Fruit fly (Drosophila melanogaster) whole organism, embryonic: Measurements from ENCODE around the gene robl62A.
A peak's percentile ranks its signal among the peaks of the same experiment; 100 is the strongest.

Source experiments
- ATbp ChIP-seq: fragments of 200-800 bp; sonication (Bioruptor generic); optimal IDR thresholded peaks from 2 replicates; lab custom pipeline; 2017; ENCODE audit warnings: missing biosample characterization, mild to moderate bottlenecking, missing genetic modification characterization, missing genetic modification reagents
- Abd-B ChIP-seq: fragments of 200-800 bp; sonication (Bioruptor generic); optimal IDR thresholded peaks from 2 replicates; lab custom pipeline; 2018; ENCODE audit warnings: missing biosample characterization, mild to moderate bottlenecking, missing genetic modification characterization, moderate library complexity
- Awh ChIP-seq: fragments of 200-800 bp; sonication (Bioruptor generic); IDR thresholded peaks from 2 replicates; pipeline ENCODE4, ENCODE4 v1.3.6; 2022; ENCODE audit warnings: missing biosample characterization, missing genetic modification characterization
- CG10543 ChIP-seq: fragments of 200-800 bp; sonication (Bioruptor generic); optimal IDR thresholded peaks from 3 replicates; lab custom pipeline; 2017; ENCODE audit warnings: missing biosample characterization, mild to moderate bottlenecking, missing genetic modification characterization, moderate library complexity
- CG11504 ChIP-seq: fragments of 200-800 bp; sonication (Bioruptor generic); optimal IDR thresholded peaks from 3 replicates; lab custom pipeline; 2019; ENCODE audit warnings: missing biosample characterization, mild to moderate bottlenecking, missing genetic modification characterization, moderate library complexity
- CG12219 ChIP-seq: fragments of 200-800 bp; sonication (Bioruptor generic); optimal IDR thresholded peaks from 3 replicates; lab custom pipeline; 2018; ENCODE audit warnings: missing biosample characterization, mild to moderate bottlenecking, missing genetic modification characterization
- CG1233 ChIP-seq: fragments of 200-800 bp; sonication (Bioruptor generic); optimal IDR thresholded peaks from 4 replicates; lab custom pipeline; 2018; ENCODE audit warnings: missing biosample characterization, mild to moderate bottlenecking, missing genetic modification characterization
- CG13287 ChIP-seq: fragments of 200-800 bp; sonication (Bioruptor generic); IDR thresholded peaks from 2 replicates; pipeline ENCODE4 v1.3.6; 2022; ENCODE audit warnings: missing biosample characterization, missing genetic modification characterization; ENCODE audit not compliant: partially characterized antibody
- CG14710 ChIP-seq: fragments of 200-800 bp; sonication (Bioruptor generic); optimal IDR thresholded peaks from 3 replicates; lab custom pipeline; 2019; ENCODE audit warnings: missing biosample characterization, mild to moderate bottlenecking, missing genetic modification characterization, moderate library complexity
- CG15514 ChIP-seq: fragments of 200-800 bp; sonication (Bioruptor generic); optimal IDR thresholded peaks from 3 replicates; lab custom pipeline; 2017; ENCODE audit warnings: missing biosample characterization, missing genetic modification characterization, mild to moderate bottlenecking, moderate library complexity, missing genetic modification reagents
- CG1647 ChIP-seq: fragments of 200-800 bp; sonication (Bioruptor generic); optimal IDR thresholded peaks from 3 replicates; lab custom pipeline; 2016; ENCODE audit warnings: missing biosample characterization, missing genetic modification characterization
- CG17385 ChIP-seq: fragments of 200-800 bp; sonication (Bioruptor generic); optimal IDR thresholded peaks from 3 replicates; lab custom pipeline; 2018; ENCODE audit warnings: missing biosample characterization, mild to moderate bottlenecking, missing genetic modification characterization
- CG17612 ChIP-seq: fragments of 200-800 bp; sonication (Bioruptor generic); IDR thresholded peaks from 2 replicates; pipeline ENCODE4 v1.3.6; 2022; ENCODE audit warnings: missing biosample characterization, missing genetic modification characterization
- CG1832 ChIP-seq: fragments of 200-800 bp; sonication (Bioruptor generic); optimal IDR thresholded peaks from 2 replicates; lab custom pipeline; 2017; ENCODE audit warnings: missing biosample characterization, mild to moderate bottlenecking, missing genetic modification characterization, inconsistent platforms
- CG2116 ChIP-seq: fragments of 200-800 bp; sonication (Bioruptor generic); optimal IDR thresholded peaks from 3 replicates; lab custom pipeline; 2018; ENCODE audit warnings: missing biosample characterization, mild to moderate bottlenecking, missing genetic modification characterization
- CG3065 ChIP-seq: fragments of 200-800 bp; sonication (Bioruptor generic); optimal IDR thresholded peaks from 2 replicates; lab custom pipeline; 2016; ENCODE audit warnings: missing biosample characterization, missing genetic modification characterization
- CG42726 ChIP-seq: fragments of 200-800 bp; sonication (Bioruptor generic); IDR thresholded peaks from 2 replicates; pipeline ENCODE4 v1.3.6; 2022; ENCODE audit warnings: missing biosample characterization, missing genetic modification characterization; ENCODE audit not compliant: partially characterized antibody
- CG6175 ChIP-seq: fragments of 200-800 bp; sonication (Bioruptor generic); IDR thresholded peaks from 3 replicates; pipeline ENCODE4 v1.3.6; 2022; ENCODE audit warnings: missing biosample characterization, missing genetic modification characterization
- CG6254 ChIP-seq: fragments of 200-800 bp; sonication (Bioruptor generic); optimal IDR thresholded peaks from 3 replicates; lab custom pipeline; 2017; ENCODE audit warnings: mild to moderate bottlenecking, missing biosample characterization, missing genetic modification reagents, missing genetic modification characterization
- CG6654 ChIP-seq: fragments of 200-800 bp; sonication (Bioruptor generic); optimal IDR thresholded peaks from 2 replicates; lab custom pipeline; 2017; ENCODE audit warnings: missing biosample characterization, mild to moderate bottlenecking, missing genetic modification characterization
- CG6683 ChIP-seq: fragments of 200-800 bp; sonication (Bioruptor generic); optimal IDR thresholded peaks from 2 replicates; lab custom pipeline; 2017; ENCODE audit warnings: missing biosample characterization, mild to moderate bottlenecking, missing genetic modification characterization, missing genetic modification reagents
- CG6791 ChIP-seq: fragments of 200-800 bp; sonication (Bioruptor generic); IDR thresholded peaks from 3 replicates; pipeline ENCODE4 v1.3.6; 2022; ENCODE audit warnings: missing biosample characterization, missing genetic modification characterization; ENCODE audit not compliant: partially characterized antibody
- CG6813 ChIP-seq: fragments of 200-800 bp; sonication (Bioruptor generic); optimal IDR thresholded peaks from 2 replicates; lab custom pipeline; 2017; ENCODE audit warnings: missing biosample characterization, missing genetic modification characterization, mild to moderate bottlenecking, moderate library complexity, missing genetic modification reagents
- CG7271 ChIP-seq: fragments of 200-800 bp; sonication (Bioruptor generic); optimal IDR thresholded peaks from 2 replicates; lab custom pipeline; 2018; ENCODE audit warnings: missing biosample characterization, mild to moderate bottlenecking, missing genetic modification characterization, moderate library complexity
- CG7357 ChIP-seq: fragments of 200-800 bp; sonication (Bioruptor generic); IDR thresholded peaks from 3 replicates; pipeline ENCODE4 v1.3.6; 2022; ENCODE audit warnings: missing biosample characterization, missing genetic modification characterization
- CG7839 ChIP-seq: fragments of 200-800 bp; sonication (Bioruptor generic); optimal IDR thresholded peaks from 3 replicates; lab custom pipeline; 2018; ENCODE audit warnings: missing biosample characterization, mild to moderate bottlenecking, missing genetic modification characterization, moderate library complexity
- CG8281 ChIP-seq: fragments of 200-800 bp; sonication (Bioruptor generic); optimal IDR thresholded peaks from 2 replicates; lab custom pipeline; 2018; ENCODE audit warnings: missing biosample characterization, mild to moderate bottlenecking, missing genetic modification characterization, moderate library complexity
- CG8924 ChIP-seq: fragments of 200-800 bp; optimal IDR thresholded peaks from 3 replicates; lab custom pipeline; 2019; ENCODE audit warnings: missing biosample characterization, mild to moderate bottlenecking, missing genetic modification characterization, moderate library complexity
- CG9437 ChIP-seq: fragments of 200-800 bp; sonication (Bioruptor generic); optimal IDR thresholded peaks from 2 replicates; lab custom pipeline; 2018; ENCODE audit warnings: missing biosample characterization, mild to moderate bottlenecking, missing genetic modification characterization
- Hr39 ChIP-seq: fragments of >200 bp; optimal IDR thresholded peaks from 2 replicates; lab custom pipeline; 2017
- Rfx ChIP-seq: fragments of 200-800 bp; sonication (Bioruptor generic); IDR thresholded peaks from 2 replicates; pipeline ENCODE4 v1.3.6; 2022; ENCODE audit warnings: missing biosample characterization, missing genetic modification characterization
- ac ChIP-seq: fragments of 200-800 bp; sonication (Bioruptor generic); optimal IDR thresholded peaks from 3 replicates; lab custom pipeline; 2017; ENCODE audit warnings: missing biosample characterization, mild to moderate bottlenecking, missing genetic modification characterization
- al ChIP-seq: fragments of 200-800 bp; sonication (Bioruptor generic); IDR thresholded peaks from 2 replicates; pipeline ENCODE4 v1.3.6; 2022; ENCODE audit warnings: missing biosample characterization, missing genetic modification characterization
- ap ChIP-seq: fragments of 200-800 bp; sonication (Bioruptor generic); IDR thresholded peaks from 2 replicates; pipeline ENCODE4 v1.3.6; 2022; ENCODE audit warnings: missing biosample characterization, missing genetic modification characterization
- ase ChIP-seq: fragments of 200-800 bp; sonication (Bioruptor generic); IDR thresholded peaks from 3 replicates; pipeline ENCODE4 v1.3.6; 2022; ENCODE audit warnings: missing biosample characterization, missing genetic modification characterization
- bbx ChIP-seq: fragments of 200-800 bp; sonication (Bioruptor generic); IDR thresholded peaks from 2 replicates; pipeline ENCODE4 v1.3.6; 2022; ENCODE audit warnings: missing biosample characterization, missing genetic modification characterization; ENCODE audit not compliant: partially characterized antibody
- cad ChIP-seq: fragments of >200 bp; optimal IDR thresholded peaks from 2 replicates; lab custom pipeline; 2017; ENCODE audit warnings: missing biosample characterization, missing genetic modification characterization
- chn ChIP-seq: fragments of 200-800 bp; sonication (Bioruptor generic); optimal IDR thresholded peaks from 2 replicates; lab custom pipeline; 2016; ENCODE audit warnings: missing biosample characterization, missing genetic modification characterization
- ewg ChIP-seq: fragments of 200-800 bp; sonication (Bioruptor generic); optimal IDR thresholded peaks from 3 replicates; lab custom pipeline; 2017; ENCODE audit warnings: mild to moderate bottlenecking, missing biosample characterization, missing genetic modification reagents, missing genetic modification characterization
- gcm2 ChIP-seq: fragments of 200-800 bp; sonication (Bioruptor generic); optimal IDR thresholded peaks from 2 replicates; lab custom pipeline; 2016; ENCODE audit warnings: missing biosample characterization, missing genetic modification characterization
- gro ChIP-seq: fragments of 200-800 bp; sonication (Bioruptor generic); optimal IDR thresholded peaks from 2 replicates; lab custom pipeline; 2016; ENCODE audit warnings: missing biosample characterization, missing genetic modification characterization
- insv ChIP-seq, 2 experiments: fragments of 200-800 bp; sonication (Bioruptor generic); optimal IDR thresholded peaks; 3 replicates each; lab custom pipeline; 2016 to 2018; ENCODE audit warnings: missing biosample characterization in 2 of 2, missing genetic modification characterization in 2 of 2
- lab ChIP-seq: fragments of 200-800 bp; sonication (Bioruptor generic); optimal IDR thresholded peaks from 3 replicates; lab custom pipeline; 2017; ENCODE audit warnings: missing biosample characterization, missing genetic modification characterization, mild to moderate bottlenecking, moderate library complexity, missing genetic modification reagents
- odd ChIP-seq: fragments of 200-800 bp; sonication (Bioruptor generic); optimal IDR thresholded peaks from 2 replicates; lab custom pipeline; 2017; ENCODE audit warnings: missing biosample characterization, mild to moderate bottlenecking, missing genetic modification characterization
- prd ChIP-seq, 3 experiments: fragments of >200 bp in 2 of 3; fragments of 200-800 bp in 1 of 3; sonication (Bioruptor generic) in 1 of 3; optimal IDR thresholded peaks in 2 of 3; IDR thresholded peaks in 1 of 3; 2 replicates in 2 of 3; 3 replicates in 1 of 3; pipeline versions ENCODE4 v1.3.6 to Lab custom; 2017 to 2022; ENCODE audit warnings: missing biosample characterization in 1 of 3, missing genetic modification characterization in 1 of 3
- rib ChIP-seq: fragments of 200-800 bp; sonication (Bioruptor generic); IDR thresholded peaks from 2 replicates; pipeline ENCODE4 v1.3.6; 2022; ENCODE audit warnings: missing biosample characterization, missing genetic modification characterization
- slp2 ChIP-seq: fragments of 200-800 bp; sonication (Bioruptor generic); optimal IDR thresholded peaks from 2 replicates; lab custom pipeline; 2016; ENCODE audit warnings: missing biosample characterization, missing genetic modification characterization
- stwl ChIP-seq: fragments of 200-800 bp; sonication (Bioruptor generic); optimal IDR thresholded peaks from 3 replicates; lab custom pipeline; 2018; ENCODE audit warnings: missing biosample characterization, mild to moderate bottlenecking, missing genetic modification characterization, moderate library complexity
- toy ChIP-seq: fragments of 200-800 bp; sonication (Bioruptor generic); IDR thresholded peaks from 2 replicates; pipeline ENCODE4 v1.3.6; 2022; ENCODE audit warnings: missing biosample characterization, missing genetic modification characterization
- vfl ChIP-seq: fragments of 200-800 bp; sonication (Bioruptor generic); optimal IDR thresholded peaks from 2 replicates; lab custom pipeline; 2016; ENCODE audit warnings: missing biosample characterization, missing genetic modification characterization

The robl62A gene

DNA sequence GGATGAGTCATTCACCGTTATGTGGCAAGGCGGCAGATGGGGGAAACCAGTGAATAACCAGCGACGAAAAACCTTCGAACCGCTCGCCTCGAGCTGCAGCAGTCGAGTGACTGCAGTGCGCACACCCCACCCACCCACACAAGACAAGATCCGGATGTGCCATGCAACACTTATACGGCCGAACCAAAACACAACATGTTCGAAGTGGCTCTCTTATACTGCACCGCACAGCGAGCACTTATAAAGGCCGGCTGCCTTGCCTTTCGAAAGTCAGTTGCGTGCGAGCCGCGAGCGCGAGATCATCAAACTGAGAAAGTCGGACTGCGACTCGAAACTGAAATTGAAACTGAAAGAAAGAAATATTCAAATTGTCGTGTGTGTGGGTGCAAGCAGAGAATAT, 13.9 kb upstream of the robl62A start, which contains the start of gene rho (continued):
- TF ChIP-seq CG6654 (no peak), cad (GFP tag; lab: Kevin White, UChicago) (no peak), CG1647 (GFP tag; lab: Kevin White, UChicago) (no peak), CG13287 (GFP tag; lab: Robert Waterston, UW) (peak; percentile 45; the same call in 1 of the 2 replicates), CG15514 (GFP tag; lab: Kevin White, UChicago) (no peak), ATbp (GFP tag; lab: Kevin White, UChicago) (peak; percentile 4), Hr39 (lab: Kevin White, UChicago) (no peak), insv (GFP tag; optimal IDR thresholded peaks at IDR 0.05; lab: Kevin White, UChicago) (peak in 1 of 2 experiments; percentile 13), ewg (GFP tag; lab: Kevin White, UChicago) (no peak), ap (GFP tag; lab: Robert Waterston, UW) (no peak), gro (GFP tag; lab: Kevin White, UChicago) (no peak), CG6683 (GFP tag; lab: Kevin White, UChicago) (no peak), CG17612 (GFP tag; lab: Robert Waterston, UW) (no peak), lab (peak; percentile 39), CG11504 (tag; lab: Kevin White, UChicago) (peak; percentile 30), ac (no peak), stwl (tag; lab: Kevin White, UChicago) (peak; percentile 1), CG6254 (no peak), CG6175 (no peak; the same call in 1 of the 3 replicates), bbx (GFP tag; lab: Robert Waterston, UW) (peak; percentile 73), Awh (no peak), CG14710 (tag; lab: Kevin White, UChicago) (no peak), slp2 (GFP tag; lab: Kevin White, UChicago) (no peak), prd (optimal IDR thresholded peaks at IDR 0.05; lab: Kevin White, UChicago) (no peak), prd (GFP tag; IDR thresholded peaks at IDR 0.05; lab: Robert Waterston, UW) (0 out of 3 replicates have a peak, but pooled peaks have one; percentile 10), ase (no peak), CG1233 (GFP tag; lab: Kevin White, UChicago) (peak; percentile 1), CG6813 (GFP tag; lab: Kevin White, UChicago) (no peak), toy (no peak), al (GFP tag; lab: Robert Waterston, UW) (no peak), CG8924 (no peak), chn (GFP tag; lab: Kevin White, UChicago) (no peak), vfl (GFP tag; lab: Kevin White, UChicago) (no peak), CG6791 (GFP tag; lab: Robert Waterston, UW) (peak; percentile 62; the same call in 2 of the 3 replicates), CG2116 (GFP tag; lab: Kevin White, UChicago) (no peak), CG1832 (no peak), CG7839 (tag; lab: Kevin White, UChicago) (peak; percentile 35), odd (GFP tag; lab: Kevin White, UChicago) (no peak), rib (no peak), Rfx (GFP tag; lab: Robert Waterston, UW) (peak; percentile 45), CG3065 (no peak), CG17385 (GFP tag; lab: Kevin White, UChicago) (peak; percentile 40), CG7357 (GFP tag; lab: Robert Waterston, UW) (no peak), CG7271 (tag; lab: Kevin White, UChicago) (no peak), CG10543 (GFP tag; lab: Kevin White, UChicago) (peak; percentile 33), CG9437 (GFP tag; lab: Kevin White, UChicago) (no peak), Abd-B (GFP tag; lab: Kevin White, UChicago) (no peak), gcm2 (no peak), CG12219 (GFP tag; lab: Kevin White, UChicago) (peak; percentile 15), CG42726 (GFP tag; lab: Robert Waterston, UW) (peak; percentile 63; the same call in 1 of the 2 replicates), CG8281 (tag; lab: Kevin White, UChicago) (no peak)
